Worm (Caenorhabditis elegans) whole organism, early embryonic: ENCODE results near the gene F52C12.2.

Source experiments
- aly-1 ChIP-seq: sonication (generic microtip); optimal IDR thresholded peaks from 2 replicates; lab custom pipeline; 2016; ENCODE audit warnings: missing genetic modification characterization, missing compliant biosample characterization
- ama-1 ChIP-seq: fragments of 150-350 bp; optimal IDR thresholded peaks from 2 replicates; lab custom pipeline; 2014
- pes-1 ChIP-seq: fragments of 200-800 bp; sonication (Bioruptor generic); IDR thresholded peaks from 2 replicates; pipeline ENCODE4 v1.3.6; 2022; ENCODE audit warnings: missing genetic modification reagents, missing genetic modification characterization, missing compliant biosample characterization
- scrt-1 ChIP-seq: fragments of 200-800 bp; sonication (Bioruptor generic); IDR thresholded peaks from 2 replicates; pipeline ENCODE4 v1.3.6; 2022; ENCODE audit warnings: missing genetic modification characterization, missing compliant biosample characterization

ce11 chrIV:1980961-1981446 is 27.6 kb downstream of the F52C12.2 start, which contains the start of gene Y76B12C.6:
- TF ChIP-seq ama-1 (lab: Kevin White, UChicago) (no peak), pes-1 (GFP tag; lab: Robert Waterston, UW) (peak; percentile 61; the same call in 1 of the 2 replicates), scrt-1 (GFP tag; lab: Robert Waterston, UW) (peak; percentile 62), aly-1 (peak; percentile 64)
